Worm (Caenorhabditis elegans) whole organism, late embryonic: Measurements from ENCODE around the gene tpan-1.

Experiments
- C08G9.2 ChIP-seq: sonication (generic microtip); optimal IDR thresholded peaks from 2 replicates; lab custom pipeline; 2016; ENCODE audit warnings: mild to moderate bottlenecking, missing genetic modification characterization, moderate library complexity, missing compliant biosample characterization
- C38D4.7 ChIP-seq: fragments of 200-800 bp; sonication (Bioruptor generic); optimal IDR thresholded peaks from 2 replicates; lab custom pipeline; 2018; ENCODE audit warnings: mild to moderate bottlenecking, missing genetic modification characterization, moderate library complexity, missing compliant biosample characterization
- F13H6.1 ChIP-seq: sonication (generic microtip); optimal IDR thresholded peaks from 2 replicates; lab custom pipeline; 2016; ENCODE audit warnings: missing genetic modification characterization, missing compliant biosample characterization
- K02D7.2 ChIP-seq: sonication (generic microtip); optimal IDR thresholded peaks from 2 replicates; lab custom pipeline; 2017; ENCODE audit warnings: mild to moderate bottlenecking, missing genetic modification characterization, missing compliant biosample characterization
- ahr-1 ChIP-seq: sonication (generic microtip); optimal IDR thresholded peaks from 2 replicates; lab custom pipeline; 2016; ENCODE audit warnings: missing genetic modification characterization, missing compliant biosample characterization
- ama-1 ChIP-seq: fragments of 150-350 bp; optimal IDR thresholded peaks from 2 replicates; lab custom pipeline; 2014
- ceh-18 ChIP-seq: sonication (generic microtip); optimal IDR thresholded peaks from 2 replicates; lab custom pipeline; 2016; ENCODE audit warnings: missing genetic modification characterization, missing compliant biosample characterization
- ceh-19 ChIP-seq: fragments of 200-800 bp; sonication (Bioruptor generic); optimal IDR thresholded peaks from 2 replicates; lab custom pipeline; 2018; ENCODE audit warnings: mild to moderate bottlenecking, missing genetic modification characterization, missing compliant biosample characterization
- ceh-2 ChIP-seq: sonication (generic microtip); optimal IDR thresholded peaks from 2 replicates; lab custom pipeline; 2016; ENCODE audit warnings: missing genotype, missing genetic modification characterization, missing compliant biosample characterization
- ceh-30 ChIP-seq: fragments of 150-350 bp; optimal IDR thresholded peaks from 2 replicates; lab custom pipeline; 2014; ENCODE audit warnings: missing biosample characterization, missing genetic modification characterization
- ceh-31 ChIP-seq: sonication (generic microtip); optimal IDR thresholded peaks from 2 replicates; lab custom pipeline; 2016; ENCODE audit warnings: missing genetic modification characterization, missing compliant biosample characterization
- ceh-34 ChIP-seq: sonication (generic microtip); optimal IDR thresholded peaks from 2 replicates; lab custom pipeline; 2016; ENCODE audit warnings: mild to moderate bottlenecking, missing genetic modification characterization, missing compliant biosample characterization
- ceh-48 ChIP-seq: sonication (generic microtip); optimal IDR thresholded peaks from 2 replicates; lab custom pipeline; 2016; ENCODE audit warnings: missing genetic modification characterization, inconsistent platforms, missing compliant biosample characterization
- ceh-9 ChIP-seq: sonication (generic microtip); optimal IDR thresholded peaks from 2 replicates; lab custom pipeline; 2016; ENCODE audit warnings: mild to moderate bottlenecking, missing genetic modification characterization, inconsistent platforms, missing compliant biosample characterization
- elt-4 ChIP-seq: sonication (generic microtip); optimal IDR thresholded peaks from 2 replicates; lab custom pipeline; 2016; ENCODE audit warnings: missing genetic modification characterization, missing compliant biosample characterization
- fax-1 ChIP-seq: sonication (generic microtip); optimal IDR thresholded peaks from 2 replicates; lab custom pipeline; 2016; ENCODE audit warnings: missing genotype, missing genetic modification characterization, missing compliant biosample characterization
- fkh-10 ChIP-seq: fragments of 150-350 bp; optimal IDR thresholded peaks from 2 replicates; lab custom pipeline; 2014; ENCODE audit warnings: missing biosample characterization, missing genetic modification reagents, missing genetic modification characterization
- gmeb-2 ChIP-seq: sonication (generic microtip); optimal IDR thresholded peaks from 2 replicates; lab custom pipeline; 2016; ENCODE audit warnings: missing genetic modification characterization, inconsistent platforms, missing compliant biosample characterization
- hlh-13 ChIP-seq: fragments of 200-800 bp; sonication (Bioruptor generic); optimal IDR thresholded peaks from 2 replicates; lab custom pipeline; 2018; ENCODE audit warnings: mild to moderate bottlenecking, missing genetic modification characterization, missing compliant biosample characterization
- hlh-15 ChIP-seq: sonication (generic microtip); optimal IDR thresholded peaks from 2 replicates; lab custom pipeline; 2016; ENCODE audit warnings: missing genetic modification characterization, missing compliant biosample characterization
- hlh-30 ChIP-seq: sonication (generic microtip); optimal IDR thresholded peaks from 2 replicates; lab custom pipeline; 2017; ENCODE audit warnings: antibody characterized with exemption, missing genetic modification characterization, missing compliant biosample characterization; ENCODE audit not compliant: insufficient read depth
- hlh-6 ChIP-seq: sonication (generic microtip); optimal IDR thresholded peaks from 2 replicates; lab custom pipeline; 2016; ENCODE audit warnings: missing genotype, missing genetic modification characterization, missing compliant biosample characterization
- hlh-8 ChIP-seq: sonication (generic microtip); optimal IDR thresholded peaks from 2 replicates; lab custom pipeline; 2016; ENCODE audit warnings: missing genotype, missing genetic modification characterization, missing compliant biosample characterization
- lim-6 ChIP-seq: sonication (generic microtip); optimal IDR thresholded peaks from 2 replicates; lab custom pipeline; 2016; ENCODE audit warnings: missing genetic modification characterization, missing compliant biosample characterization
- lin-11 ChIP-seq: fragments of 200-800 bp; sonication (Bioruptor generic); optimal IDR thresholded peaks from 2 replicates; lab custom pipeline; 2018; ENCODE audit warnings: mild to moderate bottlenecking, missing genetic modification characterization, missing compliant biosample characterization
- madf-2 ChIP-seq: sonication (generic microtip); optimal IDR thresholded peaks from 2 replicates; lab custom pipeline; 2017; ENCODE audit warnings: missing genetic modification characterization, missing compliant biosample characterization
- nfya-1 ChIP-seq: sonication (generic microtip); optimal IDR thresholded peaks from 2 replicates; lab custom pipeline; 2017; ENCODE audit warnings: missing genetic modification characterization, mild to moderate bottlenecking, missing compliant biosample characterization, antibody characterized with exemption, moderate library complexity
- nhr-11 ChIP-seq: fragments of 150-350 bp; optimal IDR thresholded peaks from 2 replicates; lab custom pipeline; 2014; ENCODE audit warnings: missing biosample characterization, missing genetic modification characterization
- nhr-232 ChIP-seq: sonication (generic microtip); optimal IDR thresholded peaks from 2 replicates; lab custom pipeline; 2016; ENCODE audit warnings: missing genetic modification characterization, missing compliant biosample characterization
- npax-4 ChIP-seq: sonication (generic microtip); optimal IDR thresholded peaks from 2 replicates; lab custom pipeline; 2016; ENCODE audit warnings: missing genetic modification characterization, missing compliant biosample characterization
- pat-9 ChIP-seq: fragments of 200-800 bp; sonication (Bioruptor generic); optimal IDR thresholded peaks from 2 replicates; lab custom pipeline; 2018; ENCODE audit warnings: mild to moderate bottlenecking, missing genetic modification characterization, moderate library complexity, missing compliant biosample characterization
- pax-1 ChIP-seq: fragments of 150-350 bp; optimal IDR thresholded peaks from 2 replicates; lab custom pipeline; 2014; ENCODE audit warnings: missing biosample characterization, missing genetic modification characterization
- pha-2 ChIP-seq: sonication (generic microtip); optimal IDR thresholded peaks from 2 replicates; lab custom pipeline; 2017; ENCODE audit warnings: mild to moderate bottlenecking, missing genetic modification characterization, missing compliant biosample characterization
- pha-4 ChIP-seq: fragments of 150-350 bp; optimal IDR thresholded peaks from 2 replicates; lab custom pipeline; 2018; ENCODE audit warnings: missing biosample characterization, missing genetic modification reagents, missing genetic modification characterization
- pqm-1 ChIP-seq: sonication (generic microtip); optimal IDR thresholded peaks from 2 replicates; lab custom pipeline; 2016; ENCODE audit warnings: missing genetic modification characterization, missing compliant biosample characterization
- ref-2 ChIP-seq: sonication (generic microtip); optimal IDR thresholded peaks from 2 replicates; lab custom pipeline; 2016; ENCODE audit warnings: missing genetic modification characterization, missing compliant biosample characterization
- rnt-1 ChIP-seq: sonication (generic microtip); optimal IDR thresholded peaks from 2 replicates; lab custom pipeline; 2016; ENCODE audit warnings: missing genetic modification characterization, missing compliant biosample characterization
- sdc-2 ChIP-seq: sonication (generic microtip); optimal IDR thresholded peaks from 2 replicates; lab custom pipeline; 2016; ENCODE audit warnings: missing genotype, missing genetic modification characterization, missing compliant biosample characterization
- sox-4 ChIP-seq: sonication (generic microtip); optimal IDR thresholded peaks from 2 replicates; lab custom pipeline; 2017; ENCODE audit warnings: mild to moderate bottlenecking, missing genetic modification characterization, inconsistent platforms, missing compliant biosample characterization
- syd-9 ChIP-seq: sonication (generic microtip); optimal IDR thresholded peaks from 2 replicates; lab custom pipeline; 2016; ENCODE audit warnings: mild to moderate bottlenecking, missing genetic modification characterization, moderate library complexity, missing compliant biosample characterization
- tbx-2 ChIP-seq: sonication (generic microtip); optimal IDR thresholded peaks from 2 replicates; lab custom pipeline; 2016; ENCODE audit warnings: missing genetic modification characterization, missing compliant biosample characterization
- tbx-7 ChIP-seq: sonication (generic microtip); optimal IDR thresholded peaks from 2 replicates; lab custom pipeline; 2016; ENCODE audit warnings: missing genotype, missing genetic modification characterization, missing compliant biosample characterization
- ttx-3 ChIP-seq: sonication (generic microtip); optimal IDR thresholded peaks from 2 replicates; lab custom pipeline; 2016; ENCODE audit warnings: missing genetic modification reagents, missing genetic modification characterization, missing compliant biosample characterization
- unc-3 ChIP-seq, 2 experiments: fragments of 200-800 bp in 1 of 2; sonication (Bioruptor generic) in 1 of 2; sonication (generic microtip) in 1 of 2; conservative IDR thresholded peaks in 1 of 2; optimal IDR thresholded peaks in 1 of 2; 2 replicates each; pipeline versions ENCODE4 v1.3.6 to Lab custom; 2016 to 2022; ENCODE audit warnings: missing compliant biosample characterization in 2 of 2, missing genetic modification characterization in 2 of 2, missing genetic modification reagents in 1 of 2
- zip-5 ChIP-seq: sonication (generic microtip); optimal IDR thresholded peaks from 2 replicates; lab custom pipeline; 2016; ENCODE audit warnings: missing genetic modification characterization, missing compliant biosample characterization

tpan-1 gene

DNA sequence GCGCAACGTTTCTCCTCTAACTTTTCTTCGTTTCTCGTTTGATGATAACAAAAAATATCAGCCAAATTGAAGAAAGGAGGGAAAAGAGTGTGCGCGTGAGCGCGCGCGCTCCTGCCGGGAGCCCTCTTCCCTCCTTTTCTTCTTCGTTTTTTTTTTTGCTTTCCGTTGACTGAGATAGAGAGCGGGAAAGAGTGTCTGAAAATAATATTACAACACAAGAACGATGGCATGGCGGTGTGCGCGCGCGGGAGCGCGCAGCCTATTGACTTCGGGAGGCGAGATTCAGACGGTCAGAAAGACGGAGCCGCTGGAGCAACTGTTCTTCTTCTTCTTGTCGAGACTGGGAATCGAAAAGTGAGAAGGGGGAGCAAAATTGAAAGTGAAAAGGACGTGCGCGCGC lies 4.5 kb downstream of the tpan-1 start:
- TF ChIP-seq pat-9 (tag; lab: Kevin White, UChicago) (peak; percentile 45), ahr-1 (tag; lab: Kevin White, UChicago) (no peak), npax-4 (tag; lab: Kevin White, UChicago) (no peak), fax-1 (tag; lab: Kevin White, UChicago) (no peak), pqm-1 (tag; lab: Kevin White, UChicago) (no peak), nfya-1 (peak; percentile 17), ceh-34 (peak; percentile 29), hlh-30 (tag; lab: Kevin White, UChicago) (no peak), rnt-1 (tag; lab: Kevin White, UChicago) (peak; percentile 62), syd-9 (peak; percentile 29), tbx-7 (tag; lab: Kevin White, UChicago) (no peak), ceh-2 (tag; lab: Kevin White, UChicago) (no peak), unc-3 (GFP tag; conservative IDR thresholded peaks at IDR 0.05; lab: Robert Waterston, UW) (no peak), unc-3 (tag; optimal IDR thresholded peaks at IDR 0.05; lab: Kevin White, UChicago) (no peak), hlh-15 (tag; lab: Kevin White, UChicago) (no peak), F13H6.1 (tag; lab: Kevin White, UChicago) (no peak), ceh-18 (tag; lab: Kevin White, UChicago) (peak; percentile 92), ceh-19 (GFP tag; lab: Kevin White, UChicago) (no peak)
- TF ChIP-seq, all 69 proteins: peak for 6

DNA sequence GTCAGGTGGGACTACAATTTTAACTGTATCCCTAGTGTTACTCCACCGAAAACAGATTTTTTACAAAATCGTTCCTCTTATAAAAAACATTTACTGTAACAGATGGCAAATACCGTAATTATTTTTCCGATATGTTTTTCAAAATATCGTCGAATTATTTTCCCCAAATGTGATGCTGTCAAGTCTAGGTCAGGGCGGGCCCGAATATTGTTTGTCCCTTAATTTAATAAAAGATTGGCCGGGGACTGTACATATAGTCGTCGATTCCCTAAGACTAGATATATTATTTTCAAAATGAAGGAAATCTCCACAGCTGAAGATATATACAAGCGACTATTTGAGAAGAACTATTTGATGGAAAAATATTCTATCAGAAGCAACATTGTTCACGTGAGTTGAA lies 8.6 kb downstream of the tpan-1 start, which contains the start of gene sdf-9:
TSS of gene sdf-9 (plus strand) at position 301 of the 400 bp plus-strand sequence.
- TF ChIP-seq hlh-15 (tag; lab: Kevin White, UChicago) = no peak
- no peak for TF ChIP-seq hlh-30 (tag; lab: Kevin White, UChicago)
- no peak for TF ChIP-seq zip-5 (tag; lab: Kevin White, UChicago)
- TF ChIP-seq C38D4.7 (GFP tag; lab: Kevin White, UChicago) = no peak
- no peak for TF ChIP-seq ahr-1 (tag; lab: Kevin White, UChicago)
- no peak for TF ChIP-seq tbx-7 (tag; lab: Kevin White, UChicago)
- no peak for TF ChIP-seq nfya-1
- no peak for TF ChIP-seq ama-1
- no peak for TF ChIP-seq pat-9 (tag; lab: Kevin White, UChicago)
- TF ChIP-seq pha-4 (tag; lab: Kevin White, UChicago) = no peak
- no peak for TF ChIP-seq elt-4 (tag; lab: Kevin White, UChicago)
- no peak for TF ChIP-seq rnt-1 (tag; lab: Kevin White, UChicago)
- TF ChIP-seq npax-4 (tag; lab: Kevin White, UChicago) = no peak
- no peak for TF ChIP-seq unc-3 (GFP tag; conservative IDR thresholded peaks at IDR 0.05; lab: Robert Waterston, UW)
- no peak for TF ChIP-seq unc-3 (tag; optimal IDR thresholded peaks at IDR 0.05; lab: Kevin White, UChicago)
- no peak for TF ChIP-seq ref-2
- TF ChIP-seq nhr-232 (tag; lab: Kevin White, UChicago) = no peak
- no peak for TF ChIP-seq C08G9.2 (tag; lab: Kevin White, UChicago)
- no peak for TF ChIP-seq fkh-10 (GFP tag; lab: Kevin White, UChicago)
- no peak for TF ChIP-seq ceh-30 (tag; lab: Kevin White, UChicago)

- TF ChIP-seq C08G9.2 (tag; lab: Kevin White, UChicago) (no peak), pax-1 (tag; lab: Kevin White, UChicago) (no peak), npax-4 (tag; lab: Kevin White, UChicago) (no peak), ceh-2 (tag; lab: Kevin White, UChicago) (no peak), sdc-2 (tag; lab: Kevin White, UChicago) (no peak), fax-1 (tag; lab: Kevin White, UChicago) (no peak), zip-5 (tag; lab: Kevin White, UChicago) (no peak), F13H6.1 (tag; lab: Kevin White, UChicago) (no peak), tbx-2 (tag; lab: Kevin White, UChicago) (no peak), hlh-6 (tag; lab: Kevin White, UChicago) (no peak), elt-4 (tag; lab: Kevin White, UChicago) (no peak), ref-2 (no peak), lin-11 (tag; lab: Kevin White, UChicago) (no peak), ttx-3 (no peak)
Measured at ce11 chrV:20802906-20803305, 13.6 kb downstream of the tpan-1 start, which contains the start of gene Y44A6D.5. TSS of gene Y44A6D.5 (minus strand) at chrV:20803006.

- TF ChIP-seq pha-2 = no peak
- TF ChIP-seq ceh-48 = no peak
- TF ChIP-seq nhr-11 (tag; lab: Kevin White, UChicago) = no peak
- TF ChIP-seq elt-4 (tag; lab: Kevin White, UChicago) = no peak
- no peak for TF ChIP-seq ceh-9 (tag; lab: Kevin White, UChicago)
- no peak for TF ChIP-seq hlh-13 (GFP tag; lab: Kevin White, UChicago)
- no peak for TF ChIP-seq gmeb-2
- TF ChIP-seq tbx-7 (tag; lab: Kevin White, UChicago) = no peak
- TF ChIP-seq lim-6 (tag; lab: Kevin White, UChicago) = no peak
- no peak for TF ChIP-seq hlh-15 (tag; lab: Kevin White, UChicago)
- no peak for TF ChIP-seq K02D7.2 (tag; lab: Kevin White, UChicago)
- TF ChIP-seq hlh-8 (tag; lab: Kevin White, UChicago) = no peak
- no peak for TF ChIP-seq ceh-31 (tag; lab: Kevin White, UChicago)
- TF ChIP-seq C38D4.7 (GFP tag; lab: Kevin White, UChicago) = no peak
- TF ChIP-seq sox-4 = no peak
- TF ChIP-seq hlh-6 (tag; lab: Kevin White, UChicago) = no peak
- TF ChIP-seq madf-2 (tag; lab: Kevin White, UChicago) = no peak
Measured at ce11 chrV:20807038-20807437, 17.7 kb downstream of the tpan-1 start, which contains the start of gene Y44A6D.6. TSS of gene Y44A6D.6 (plus strand) at chrV:20807338.
